Fruit fly (Drosophila melanogaster): Measurements from ENCODE around the gene pont.
A peak's percentile ranks its signal among the peaks of the same experiment; 100 is the strongest.

pont gene

DNA sequence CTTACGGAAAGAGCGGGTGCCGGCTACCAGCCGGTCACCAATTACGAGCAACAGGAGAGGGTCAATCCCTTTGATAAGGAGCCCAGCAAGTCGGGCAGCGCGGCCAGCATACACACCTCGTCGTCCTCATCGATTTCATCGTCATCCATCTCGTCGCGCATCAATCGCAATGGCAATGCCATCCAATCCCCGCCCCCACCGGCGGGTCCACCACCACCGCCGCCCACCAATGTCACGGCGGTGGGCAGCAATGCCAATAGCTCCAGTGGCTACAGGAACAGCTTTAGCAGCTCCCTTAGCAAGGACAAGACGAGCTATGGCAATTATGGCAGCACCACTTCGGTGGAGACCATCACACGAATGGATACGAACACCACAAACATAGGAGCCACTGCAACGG is 43.9 kb upstream of the pont start:
- TF ChIP-seq h (GFP tag; optimal IDR thresholded peaks at IDR 0.05) (no peak), Dfd (GFP tag; optimal IDR thresholded peaks at IDR 0.05) (peak; percentile 96)

dm6 chr3R:10222416-10222815 is 39.5 kb upstream of the pont start, which contains the start of gene CG12420:
Gene CG12420, plus strand, starts transcription at chr3R:10222698.
- TF ChIP-seq CG32264 (GFP tag; optimal IDR thresholded peaks at IDR 0.05) (no peak), OdsH (GFP tag; optimal IDR thresholded peaks at IDR 0.05) (no peak), Hr78 (GFP tag; optimal IDR thresholded peaks at IDR 0.05) (no peak), Hnf4 (GFP tag; optimal IDR thresholded peaks at IDR 0.05) (no peak), dl (GFP tag; optimal IDR thresholded peaks at IDR 0.05; ENCODE audit: insufficient read depth in 1 of 2, partially characterized antibody in 2 of 2) (no peak), pan (optimal IDR thresholded peaks at IDR 0.05) (no peak), lola (GFP tag; optimal IDR thresholded peaks at IDR 0.05) (no peak), ey (GFP tag; optimal IDR thresholded peaks at IDR 0.05) (no peak), dsf (GFP tag; optimal IDR thresholded peaks at IDR 0.05; ENCODE audit: borderline replicate concordance) (no peak), Mio (GFP tag; optimal IDR thresholded peaks at IDR 0.05) (no peak), GATAd (GFP tag; optimal IDR thresholded peaks at IDR 0.05) (no peak), sv (GFP tag; optimal IDR thresholded peaks at IDR 0.05) (no peak), Dfd (GFP tag; optimal IDR thresholded peaks at IDR 0.05) (no peak), jim (GFP tag; optimal IDR thresholded peaks at IDR 0.05) (no peak), Sp1 (GFP tag; optimal IDR thresholded peaks at IDR 0.05) (no peak), woc (GFP tag; optimal IDR thresholded peaks at IDR 0.05) (no peak)

DNA sequence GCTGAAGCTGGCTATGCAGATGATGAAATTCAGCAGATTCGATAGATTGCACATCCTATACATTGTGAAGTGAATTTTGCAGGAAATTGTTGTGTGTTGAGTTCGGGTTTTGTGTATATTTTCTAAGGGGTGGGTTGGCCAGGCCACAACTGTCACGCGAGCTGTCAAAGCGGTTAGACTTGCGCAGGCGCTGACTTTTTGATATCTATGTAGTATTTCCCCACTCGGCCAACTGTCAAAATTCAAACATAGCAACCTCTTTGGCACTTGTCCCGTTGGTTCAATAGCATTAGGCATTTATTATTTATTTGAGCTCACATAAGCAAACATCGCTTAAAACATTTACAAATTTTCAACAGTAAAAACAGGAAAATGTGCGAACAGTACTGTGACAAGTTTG is 37.3 kb upstream of the pont start, which contains the start of the genes CG12817 and CG34107:
Gene CG12817 (minus strand): TSS at position 132 of the 400 bp plus-strand sequence.
Gene CG34107 (plus strand): TSS at position 316 of the 400 bp plus-strand sequence.
- TF ChIP-seq Myc (optimal IDR thresholded peaks at IDR 0.05): no peak
- no peak for TF ChIP-seq HLH106 (tag; optimal IDR thresholded peaks at IDR 0.05)
- no peak for TF ChIP-seq Hr78 (GFP tag; optimal IDR thresholded peaks at IDR 0.05)
- no peak for TF ChIP-seq OdsH (GFP tag; optimal IDR thresholded peaks at IDR 0.05)
- TF ChIP-seq Abd-B (GFP tag; optimal IDR thresholded peaks at IDR 0.05): no peak
- no peak for TF ChIP-seq Jra (GFP tag; optimal IDR thresholded peaks at IDR 0.05)
- no peak for TF ChIP-seq rgr (GFP tag; optimal IDR thresholded peaks at IDR 0.05)
- TF ChIP-seq sv (GFP tag; optimal IDR thresholded peaks at IDR 0.05): no peak
- TF ChIP-seq dsf (GFP tag; optimal IDR thresholded peaks at IDR 0.05; ENCODE audit: borderline replicate concordance): no peak
- TF ChIP-seq Hnf4 (GFP tag; optimal IDR thresholded peaks at IDR 0.05): no peak
- no peak for TF ChIP-seq Sp1 (GFP tag; optimal IDR thresholded peaks at IDR 0.05)
- no peak for TF ChIP-seq CrebA (GFP tag; optimal IDR thresholded peaks at IDR 0.05; ENCODE audit: borderline replicate concordance)
- TF ChIP-seq Mio (GFP tag; optimal IDR thresholded peaks at IDR 0.05): no peak
- TF ChIP-seq lola (GFP tag; optimal IDR thresholded peaks at IDR 0.05): no peak
- no peak for TF ChIP-seq psq (GFP tag; optimal IDR thresholded peaks at IDR 0.05)
- TF ChIP-seq CG9705 (GFP tag; optimal IDR thresholded peaks at IDR 0.05): no peak

DNA sequence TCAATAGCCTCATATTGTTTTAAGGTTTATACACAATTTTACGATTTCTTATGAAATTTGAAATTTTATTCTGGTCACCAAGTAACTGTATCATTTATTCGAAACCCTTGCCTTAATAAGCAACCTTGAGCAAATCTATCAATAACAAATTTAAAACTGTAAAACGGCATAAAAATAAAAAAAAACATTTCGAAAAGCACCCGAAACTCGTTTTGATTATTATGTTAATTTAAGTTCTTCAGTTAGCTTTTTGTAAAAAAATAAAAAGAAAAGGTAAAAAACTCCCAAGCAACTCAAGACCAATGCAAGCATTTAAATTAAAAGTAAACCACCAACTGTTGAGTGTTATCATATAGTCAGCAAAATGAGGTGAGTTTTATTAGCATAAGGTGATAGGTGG is 36.5 kb upstream of the pont start, which contains the start of gene CG42795:
Gene CG42795 (plus strand): TSS at position 301 of the 400 bp plus-strand sequence.
- TF ChIP-seq CG9705 (GFP tag; optimal IDR thresholded peaks at IDR 0.05) (no peak), tai (GFP tag; optimal IDR thresholded peaks at IDR 0.05) (no peak), Vsx2 (GFP tag; optimal IDR thresholded peaks at IDR 0.05; ENCODE audit: partially characterized antibody) (no peak)

- TF ChIP-seq jim (GFP tag; optimal IDR thresholded peaks at IDR 0.05) (no peak), psq (GFP tag; optimal IDR thresholded peaks at IDR 0.05) (no peak), lola (GFP tag; optimal IDR thresholded peaks at IDR 0.05) (no peak)
These were observed 35.5 kb upstream of the pont start for dm6 chr3R:10226132-10227023.

DNA sequence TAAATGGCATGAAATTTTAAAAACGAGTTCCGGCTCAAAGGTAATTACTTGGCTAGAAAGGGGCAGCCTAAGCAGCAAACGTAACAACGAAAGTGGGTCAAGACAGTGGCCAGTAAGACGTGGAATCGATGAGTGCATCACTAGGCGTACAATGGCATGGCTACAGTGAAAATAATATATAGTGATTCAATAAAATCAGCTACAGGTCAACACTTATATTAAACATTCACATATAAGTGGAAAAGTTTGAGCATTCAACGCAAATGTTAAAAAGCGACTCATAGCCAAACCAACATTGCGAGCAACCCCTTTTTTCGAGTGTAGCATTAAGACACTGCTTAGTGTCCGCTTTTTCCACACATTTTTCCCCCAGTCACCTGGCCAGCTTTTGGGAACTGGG is 33.9 kb upstream of the pont start:
- TF ChIP-seq br (GFP tag; optimal IDR thresholded peaks at IDR 0.05) (no peak), sage (GFP tag; optimal IDR thresholded peaks at IDR 0.05) (no peak), Sp1 (GFP tag; optimal IDR thresholded peaks at IDR 0.05) (no peak), Vsx2 (GFP tag; optimal IDR thresholded peaks at IDR 0.05; ENCODE audit: partially characterized antibody) (no peak), CrebA (GFP tag; optimal IDR thresholded peaks at IDR 0.05; ENCODE audit: borderline replicate concordance) (no peak), usp (GFP tag; optimal IDR thresholded peaks at IDR 0.05) (no peak), pan (optimal IDR thresholded peaks at IDR 0.05) (no peak), Dif (GFP tag; optimal IDR thresholded peaks at IDR 0.05; ENCODE audit: partially characterized antibody) (no peak), lola (GFP tag; optimal IDR thresholded peaks at IDR 0.05) (no peak), dsf (GFP tag; optimal IDR thresholded peaks at IDR 0.05; ENCODE audit: borderline replicate concordance) (no peak)

Measured in whole organism, wandering third instar larva.